Worm (Caenorhabditis elegans): ENCODE data around the gene acp-2.

The acp-2 gene

DNA sequence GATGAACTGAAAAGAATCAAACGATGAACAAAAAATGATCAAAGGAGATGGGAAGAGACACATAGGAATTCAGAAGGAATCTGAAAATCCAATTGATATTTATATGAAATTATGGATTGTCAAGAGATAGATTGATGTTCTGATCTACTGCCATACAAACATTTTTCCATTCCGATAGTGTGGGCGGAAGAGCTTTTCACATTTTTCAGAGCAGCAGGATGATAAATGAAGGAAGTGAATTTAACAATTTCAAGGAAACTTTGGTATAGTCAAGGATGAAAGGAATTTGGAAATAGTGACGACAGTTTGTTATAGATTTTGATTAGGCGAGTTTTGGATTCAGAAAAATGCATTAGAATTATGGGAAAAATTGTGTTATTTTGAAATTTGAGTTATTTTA, 26.6 kb downstream of the acp-2 start, which contains the start of gene ubc-24:
Gene ubc-24 (plus strand): TSS at position 301 of the 400 bp plus-strand sequence.
- TF ChIP-seq nfyb-1 (GFP tag; IDR thresholded peaks at IDR 0.05) (no peak), hrde-1 (tag; optimal IDR thresholded peaks at IDR 0.05; ENCODE audit: borderline replicate concordance) (no peak), snpc-4 (GFP tag; optimal IDR thresholded peaks at IDR 0.05) (no peak), snpc-4 (tag; optimal IDR thresholded peaks at IDR 0.05) (no peak), ceh-79 (tag; optimal IDR thresholded peaks at IDR 0.05) (no peak), snpc-3.4 (tag; optimal IDR thresholded peaks at IDR 0.05) (no peak), attf-6 (GFP tag; IDR thresholded peaks at IDR 0.05) (no peak), mel-28 (tag; optimal IDR thresholded peaks at IDR 0.05; ENCODE audit: borderline replicate concordance) (no peak), D2030.7 (GFP tag; IDR thresholded peaks at IDR 0.05) (no peak), lir-1 (GFP tag; conservative IDR thresholded peaks at IDR 0.05) (no peak), ztf-6 (GFP tag; IDR thresholded peaks at IDR 0.05) (no peak), nhr-27 (tag; optimal IDR thresholded peaks at IDR 0.05) (no peak), gei-17 (GFP tag; optimal IDR thresholded peaks at IDR 0.05) (no peak), xnd-1 (tag; optimal IDR thresholded peaks at IDR 0.05) (no peak), tbp1 (GFP tag; optimal IDR thresholded peaks at IDR 0.05) (no peak), sdz-38 (tag; optimal IDR thresholded peaks at IDR 0.05) (no peak), B0035.1 (tag; optimal IDR thresholded peaks at IDR 0.05) (no peak)

DNA sequence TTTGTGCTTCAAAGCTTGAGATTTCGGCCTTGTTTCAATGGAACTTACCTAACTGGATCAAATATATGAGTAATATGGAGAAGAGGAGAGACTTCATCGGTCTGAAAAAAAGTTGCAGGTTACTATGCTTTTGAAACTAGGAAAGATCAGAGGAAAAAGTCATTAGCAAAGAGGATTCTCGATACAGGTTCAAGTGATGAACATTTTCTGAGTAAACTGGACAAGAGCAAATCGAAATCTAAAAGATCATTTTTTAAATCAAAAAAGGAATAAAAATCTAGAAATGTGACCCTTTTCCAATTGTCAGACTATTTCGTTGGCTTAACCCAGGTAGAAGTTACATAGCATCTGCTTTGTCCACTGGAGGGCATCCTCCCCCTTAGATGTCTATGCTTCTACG, 27.1 kb downstream of the acp-2 start, which contains the start of gene skpo-1:
Gene skpo-1 (minus strand): TSS at position 101 of the 400 bp plus-strand sequence.
- TF ChIP-seq sea-2 (GFP tag; IDR thresholded peaks at IDR 0.05), result no peak
- TF ChIP-seq B0019.2 (GFP tag; conservative IDR thresholded peaks at IDR 0.05), result no peak
- TF ChIP-seq lin-26 (GFP tag; IDR thresholded peaks at IDR 0.05), result no peak
- TF ChIP-seq egl-44 (GFP tag; IDR thresholded peaks at IDR 0.05), result no peak
- no peak for TF ChIP-seq T07F8.4 (tag; optimal IDR thresholded peaks at IDR 0.05)
- TF ChIP-seq F57C9.4 (tag; optimal IDR thresholded peaks at IDR 0.05), result no peak
- no peak for TF ChIP-seq ztf-6 (GFP tag; IDR thresholded peaks at IDR 0.05)

DNA sequence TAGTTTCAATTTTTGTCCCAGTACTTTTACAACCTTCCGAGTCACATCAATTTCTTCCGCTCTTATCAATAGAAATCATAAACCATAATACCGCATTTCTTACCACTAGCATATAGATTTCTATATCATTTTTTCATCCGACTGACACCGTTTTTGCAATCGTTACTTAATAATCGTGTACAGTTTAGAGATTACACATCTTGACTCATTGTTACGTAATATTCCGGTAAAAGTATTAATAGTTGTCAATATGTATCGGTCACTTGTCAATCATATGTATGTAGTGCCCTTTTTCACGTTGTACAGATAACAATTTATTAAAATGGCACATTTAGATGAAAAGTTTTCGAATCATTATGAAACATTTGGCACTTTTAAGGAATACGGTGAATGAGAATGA, 31.9 kb downstream of the acp-2 start:
- TF ChIP-seq let-607 (tag; optimal IDR thresholded peaks at IDR 0.05), result peak in 1 of 2 experiments; percentile 59
- peak; percentile 92 for TF ChIP-seq unc-62 (GFP tag; optimal IDR thresholded peaks at IDR 0.05)
- no peak for TF ChIP-seq fkh-3 (tag; optimal IDR thresholded peaks at IDR 0.05)
- TF ChIP-seq nhr-80 (tag; optimal IDR thresholded peaks at IDR 0.05), result peak; percentile 73

DNA sequence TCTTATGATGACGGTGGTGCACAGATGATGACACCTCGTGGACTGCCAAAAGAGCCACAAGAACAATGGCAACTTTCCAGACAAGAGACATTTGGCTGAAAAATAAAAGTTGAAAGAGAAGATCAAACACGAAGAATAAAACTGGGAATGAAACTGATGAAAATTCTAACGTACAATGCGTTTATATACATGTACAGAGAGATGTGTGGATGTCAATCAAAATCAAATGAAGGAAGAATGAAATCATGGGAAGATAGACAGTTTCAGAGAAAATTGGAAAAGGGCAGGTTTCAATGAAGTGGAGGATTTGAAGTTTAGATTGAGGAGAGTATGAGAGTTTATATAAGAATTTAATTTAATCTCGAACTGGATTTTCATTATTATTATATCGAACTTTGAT, 32.8 kb downstream of the acp-2 start, which contains the start of gene dod-23:
Gene dod-23 (minus strand): TSS at position 101 of the 400 bp plus-strand sequence.
- TF ChIP-seq unc-62 (GFP tag; optimal IDR thresholded peaks at IDR 0.05) (no peak), akir-1 (GFP tag; optimal IDR thresholded peaks at IDR 0.05) (no peak), madf-6 (GFP tag; IDR thresholded peaks at IDR 0.05) (no peak), nhr-120 (GFP tag; IDR thresholded peaks at IDR 0.05) (no peak), sdz-38 (tag; optimal IDR thresholded peaks at IDR 0.05) (no peak), F55B11.4 (tag; optimal IDR thresholded peaks at IDR 0.05; ENCODE audit: borderline replicate concordance, insufficient read depth) (no peak), mxl-1 (tag; optimal IDR thresholded peaks at IDR 0.05) (no peak), egl-18 (GFP tag; IDR thresholded peaks at IDR 0.05) (no peak), hlh-26 (GFP tag; conservative IDR thresholded peaks at IDR 0.05) (no peak), Y79H2A.3 (GFP tag; conservative IDR thresholded peaks at IDR 0.05) (no peak), lsl-1 (GFP tag; optimal IDR thresholded peaks at IDR 0.05) (no peak), let-607 (tag; optimal IDR thresholded peaks at IDR 0.05) (no peak), rpc-1 (optimal IDR thresholded peaks at IDR 0.05) (no peak), rpc-1 (tag; optimal IDR thresholded peaks at IDR 0.05) (no peak), madf-10 (tag; optimal IDR thresholded peaks at IDR 0.05) (no peak), ccch-3 (GFP tag; optimal IDR thresholded peaks at IDR 0.05) (no peak), lin-26 (GFP tag; IDR thresholded peaks at IDR 0.05) (no peak), ceh-58 (GFP tag; IDR thresholded peaks at IDR 0.05) (no peak), B0035.1 (tag; optimal IDR thresholded peaks at IDR 0.05) (no peak), D2030.7 (GFP tag; IDR thresholded peaks at IDR 0.05) (no peak)
